Worm (Caenorhabditis elegans) whole organism, young adult: ENCODE data around the gene algn-12.

ENCODE experiments used
- B0035.1 ChIP-seq: sonication (generic microtip); optimal IDR thresholded peaks from 2 replicates; lab custom pipeline; 2016; ENCODE audit warnings: missing genetic modification characterization, mild to moderate bottlenecking, missing compliant biosample characterization, missing genotype, missing genetic modification reagents
- F37B4.10 ChIP-seq: fragments of 200-800 bp; sonication (Bioruptor generic); IDR thresholded peaks from 2 replicates; pipeline ENCODE4 v1.3.6; 2022; ENCODE audit warnings: missing genetic modification characterization, missing compliant biosample characterization
- F49E8.2 ChIP-seq: sonication (generic microtip); optimal IDR thresholded peaks from 3 replicates; lab custom pipeline; 2017; ENCODE audit warnings: missing genetic modification characterization, mild to moderate bottlenecking, missing compliant biosample characterization, antibody characterized with exemption, moderate library complexity; ENCODE audit not compliant: insufficient read depth
- Y56A3A.18 ChIP-seq: fragments of 200-800 bp; sonication (Bioruptor generic); IDR thresholded peaks from 2 replicates; pipeline ENCODE4 v1.3.6; 2022; ENCODE audit warnings: missing genetic modification reagents, missing genetic modification characterization, missing compliant biosample characterization
- Y67H2A.10 ChIP-seq: fragments of 200-800 bp; sonication (Bioruptor generic); conservative IDR thresholded peaks from 2 replicates; pipeline ENCODE4 v1.3.6; 2022; ENCODE audit warnings: missing genetic modification reagents, missing genetic modification characterization, missing compliant biosample characterization
- aptf-2 ChIP-seq: fragments of 200-800 bp; sonication (Bioruptor generic); conservative IDR thresholded peaks from 2 replicates; pipeline ENCODE4 v1.3.6; 2022; ENCODE audit warnings: missing genetic modification reagents, missing genetic modification characterization, missing compliant biosample characterization
- aptf-3 ChIP-seq: fragments of 200-800 bp; sonication (Bioruptor generic); IDR thresholded peaks from 2 replicates; pipeline ENCODE4 v1.3.6; 2022; ENCODE audit warnings: missing genetic modification characterization, missing compliant biosample characterization
- atf-7 ChIP-seq: sonication (generic microtip); optimal IDR thresholded peaks from 2 replicates; lab custom pipeline; 2017; ENCODE audit warnings: mild to moderate bottlenecking, missing genetic modification characterization, missing compliant biosample characterization
- athp-1 ChIP-seq: sonication (generic microtip); optimal IDR thresholded peaks from 2 replicates; lab custom pipeline; 2017; ENCODE audit warnings: mild to moderate bottlenecking, missing genetic modification characterization, missing compliant biosample characterization
- attf-6 ChIP-seq: fragments of 200-800 bp; sonication (Bioruptor generic); IDR thresholded peaks from 2 replicates; pipeline ENCODE4 v1.3.6; 2022; ENCODE audit warnings: missing genetic modification reagents, missing genetic modification characterization, missing compliant biosample characterization
- bed-1 ChIP-seq: fragments of 200-800 bp; sonication (Bioruptor generic); IDR thresholded peaks from 2 replicates; pipeline ENCODE4 v1.3.6; 2022; ENCODE audit warnings: missing genetic modification reagents, missing genetic modification characterization, missing compliant biosample characterization
- cebp-1 ChIP-seq, 2 experiments: fragments of 200-800 bp in 1 of 2; sonication (Bioruptor generic) in 1 of 2; sonication (generic microtip) in 1 of 2; IDR thresholded peaks in 1 of 2; optimal IDR thresholded peaks in 1 of 2; 2 replicates each; pipeline versions ENCODE4 v1.3.6 to Lab custom; 2017 to 2022; ENCODE audit warnings: missing compliant biosample characterization in 2 of 2, missing genetic modification characterization in 2 of 2, mild to moderate bottlenecking in 1 of 2, missing genetic modification reagents in 1 of 2, moderate library complexity in 1 of 2
- dox-1 ChIP-seq: fragments of 200-800 bp; sonication (Bioruptor generic); IDR thresholded peaks from 2 replicates; pipeline ENCODE4 v1.3.6; 2022; ENCODE audit warnings: missing genetic modification reagents, missing genetic modification characterization, missing compliant biosample characterization
- dpff-1 ChIP-seq: sonication (generic microtip); optimal IDR thresholded peaks from 2 replicates; lab custom pipeline; 2017; ENCODE audit warnings: mild to moderate bottlenecking, missing genetic modification characterization, missing compliant biosample characterization
- dpl-1 ChIP-seq: fragments of 150-350 bp; optimal IDR thresholded peaks from 2 replicates; lab custom pipeline; 2014; ENCODE audit warnings: missing biosample characterization, missing genetic modification reagents, missing genetic modification characterization
- egl-18 ChIP-seq: fragments of 200-800 bp; sonication (Bioruptor generic); IDR thresholded peaks from 2 replicates; pipeline ENCODE4 v1.3.6; 2022; ENCODE audit warnings: missing genetic modification reagents, missing genetic modification characterization, missing compliant biosample characterization
- hmg-1.2 ChIP-seq: fragments of 200-800 bp; sonication (Bioruptor generic); IDR thresholded peaks from 2 replicates; pipeline ENCODE4 v1.3.6; 2022; ENCODE audit warnings: missing genetic modification reagents, missing genetic modification characterization, missing compliant biosample characterization
- lin-54 ChIP-seq: fragments of 200-800 bp; sonication (Bioruptor generic); optimal IDR thresholded peaks from 2 replicates; lab custom pipeline; 2018; ENCODE audit warnings: mild to moderate bottlenecking, missing genetic modification characterization, missing compliant biosample characterization
- lsl-1 ChIP-seq: fragments of 200-800 bp; sonication (Bioruptor generic); optimal IDR thresholded peaks from 2 replicates; lab custom pipeline; 2018; ENCODE audit warnings: mild to moderate bottlenecking, missing genetic modification characterization, moderate library complexity, missing compliant biosample characterization
- madf-10 ChIP-seq: sonication (generic microtip); optimal IDR thresholded peaks from 2 replicates; lab custom pipeline; 2016; ENCODE audit warnings: mild to moderate bottlenecking, missing genetic modification characterization, missing compliant biosample characterization
- nfya-1 ChIP-seq: sonication (generic microtip); optimal IDR thresholded peaks from 2 replicates; lab custom pipeline; 2017; ENCODE audit warnings: antibody characterized with exemption, missing compliant biosample characterization, missing genetic modification characterization, borderline replicate concordance; ENCODE audit not compliant: insufficient read depth
- nhr-80 ChIP-seq: sonication (generic microtip); optimal IDR thresholded peaks from 2 replicates; lab custom pipeline; 2016; ENCODE audit warnings: missing genetic modification characterization, missing compliant biosample characterization
- repo-1 ChIP-seq: sonication (generic microtip); optimal IDR thresholded peaks from 2 replicates; lab custom pipeline; 2017; ENCODE audit warnings: mild to moderate bottlenecking, missing genetic modification characterization, missing compliant biosample characterization
- rpc-1 ChIP-seq, 2 experiments: fragments of 150-350 bp in 1 of 2; sonication (generic microtip) in 1 of 2; optimal IDR thresholded peaks; 2 replicates each; lab custom pipeline; 2014 to 2018; ENCODE audit warnings: missing biosample characterization in 1 of 2, missing genetic modification characterization in 1 of 2, missing genetic modification reagents in 1 of 2, missing genotype in 1 of 2
- snpc-3.4 ChIP-seq: sonication (generic microtip); optimal IDR thresholded peaks from 2 replicates; lab custom pipeline; 2017; ENCODE audit warnings: missing genetic modification characterization, mild to moderate bottlenecking, missing compliant biosample characterization, antibody characterized with exemption, moderate library complexity, missing genotype, missing genetic modification reagents
- snpc-4 ChIP-seq, 5 experiments: fragments of 150-350 bp in 1 of 5; sonication (generic microtip) in 4 of 5; optimal IDR thresholded peaks; 2 replicates each; lab custom pipeline; 2014 to 2018; ENCODE audit warnings: missing genetic modification characterization in 5 of 5, missing biosample characterization in 3 of 5, antibody characterized with exemption in 2 of 5, mild to moderate bottlenecking in 2 of 5, missing compliant biosample characterization in 2 of 5, missing genotype in 2 of 5, moderate library complexity in 2 of 5, missing genetic modification reagents in 1 of 5
- tbp1 ChIP-seq: fragments of 200-800 bp; sonication (Bioruptor generic); optimal IDR thresholded peaks from 2 replicates; lab custom pipeline; 2018; ENCODE audit warnings: mild to moderate bottlenecking, missing genetic modification characterization, missing compliant biosample characterization
- ztf-28 ChIP-seq: fragments of 200-800 bp; sonication (Bioruptor generic); IDR thresholded peaks from 2 replicates; pipeline ENCODE4 v1.3.6; 2022; ENCODE audit warnings: missing genetic modification reagents, missing genetic modification characterization, missing compliant biosample characterization

The algn-12 gene

ce11 chrV:8016928-8017327 lies 18.0 kb upstream of the algn-12 start, which contains the start of gene sptl-2:
sptl-2 (plus strand) TSS chrV:8017207.
- TF ChIP-seq F37B4.10 (GFP tag; lab: Robert Waterston, UW) (no peak), snpc-4 (GFP tag; optimal IDR thresholded peaks at IDR 0.05; lab: Kevin White, UChicago) (no peak), snpc-4 (tag; optimal IDR thresholded peaks at IDR 0.05; lab: Kevin White, UChicago) (no peak), ztf-28 (GFP tag; lab: Robert Waterston, UW) (no peak), nhr-80 (tag; lab: Kevin White, UChicago) (peak; percentile 31)

ce11 chrV:8017924-8018323 lies 17.0 kb upstream of the algn-12 start:
- no peak for TF ChIP-seq atf-7 (tag; lab: Kevin White, UChicago)
- no peak for TF ChIP-seq snpc-3.4
- no peak for TF ChIP-seq B0035.1 (tag; lab: Kevin White, UChicago)
- TF ChIP-seq F49E8.2 (tag; lab: Kevin White, UChicago), result no peak
- TF ChIP-seq egl-18, result no peak
- no peak for TF ChIP-seq aptf-3 (GFP tag; lab: Robert Waterston, UW)
- TF ChIP-seq dox-1 (GFP tag; lab: Robert Waterston, UW), result 0 out of 2 replicates have a peak, but pooled peaks have one; percentile 19
- TF ChIP-seq rpc-1 (optimal IDR thresholded peaks at IDR 0.05; lab: Kevin White, UChicago), result no peak
- no peak for TF ChIP-seq rpc-1 (tag; optimal IDR thresholded peaks at IDR 0.05; lab: Kevin White, UChicago)
- TF ChIP-seq athp-1 (tag; lab: Kevin White, UChicago), result no peak
- no peak for TF ChIP-seq aptf-2
- TF ChIP-seq nhr-80 (tag; lab: Kevin White, UChicago), result peak; percentile 84
- no peak for TF ChIP-seq attf-6 (GFP tag; lab: Robert Waterston, UW)
- no peak for TF ChIP-seq Y56A3A.18 (GFP tag; lab: Robert Waterston, UW)
- TF ChIP-seq repo-1, result no peak
- no peak for TF ChIP-seq tbp1 (GFP tag; lab: Kevin White, UChicago)
- no peak for TF ChIP-seq madf-10 (tag; lab: Kevin White, UChicago)
- TF ChIP-seq nfya-1 (tag; lab: Kevin White, UChicago), result no peak
- TF ChIP-seq bed-1 (GFP tag; lab: Robert Waterston, UW), result no peak
- no peak for TF ChIP-seq Y67H2A.10 (GFP tag; lab: Robert Waterston, UW)
- TF ChIP-seq cebp-1 (GFP tag; IDR thresholded peaks at IDR 0.05; lab: Robert Waterston, UW), result peak; percentile 56; the same call in 1 of the 2 replicates
- TF ChIP-seq cebp-1 (tag; optimal IDR thresholded peaks at IDR 0.05; lab: Kevin White, UChicago), result peak; percentile 72
- TF ChIP-seq lin-54 (GFP tag; lab: Kevin White, UChicago), result no peak
- TF ChIP-seq, all 124 proteins: peak for 3

DNA sequence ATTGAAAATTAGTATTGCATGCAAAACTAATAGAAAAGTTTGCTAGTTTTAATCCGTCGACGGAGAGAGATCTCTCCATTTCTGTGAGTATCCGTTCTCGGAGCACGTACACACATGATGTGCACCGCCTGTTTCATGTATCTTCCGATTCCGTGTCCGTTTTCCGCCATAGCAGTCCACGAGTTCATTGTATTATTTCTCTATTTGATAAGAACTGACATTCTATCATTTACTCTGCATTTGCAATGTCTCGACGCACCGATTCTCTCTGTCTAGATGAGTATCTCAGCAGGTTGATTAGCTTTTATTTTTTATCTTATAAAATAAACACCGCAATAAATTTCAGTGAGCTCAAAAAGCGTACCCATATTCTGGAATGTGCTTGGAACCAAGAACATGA lies 16.0 kb upstream of the algn-12 start:
- no peak for TF ChIP-seq dpl-1 (GFP tag; lab: Kevin White, UChicago)
- TF ChIP-seq nhr-80 (tag; lab: Kevin White, UChicago), result peak; percentile 57

DNA sequence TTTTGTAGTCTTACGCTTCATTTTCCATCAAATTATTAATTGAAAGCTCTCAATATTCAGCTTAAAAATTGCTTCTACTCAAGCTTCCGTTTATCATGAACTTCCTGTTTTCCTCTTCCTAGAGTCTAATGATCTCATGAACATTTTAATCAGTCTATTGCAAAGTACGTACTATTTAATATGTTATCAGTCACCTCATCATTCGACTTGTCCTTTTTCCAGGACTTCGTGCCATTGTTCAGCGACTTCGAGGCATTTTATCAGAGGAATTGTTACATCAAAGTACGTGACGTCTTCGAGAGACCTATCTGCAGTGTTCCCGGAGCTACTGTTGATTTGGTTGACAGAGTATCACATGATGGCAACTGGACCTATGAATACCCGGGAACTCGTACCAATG lies 15.1 kb upstream of the algn-12 start:
- peak; percentile 60 for TF ChIP-seq nhr-80 (tag; lab: Kevin White, UChicago)
- TF ChIP-seq dox-1 (GFP tag; lab: Robert Waterston, UW), result no peak

DNA sequence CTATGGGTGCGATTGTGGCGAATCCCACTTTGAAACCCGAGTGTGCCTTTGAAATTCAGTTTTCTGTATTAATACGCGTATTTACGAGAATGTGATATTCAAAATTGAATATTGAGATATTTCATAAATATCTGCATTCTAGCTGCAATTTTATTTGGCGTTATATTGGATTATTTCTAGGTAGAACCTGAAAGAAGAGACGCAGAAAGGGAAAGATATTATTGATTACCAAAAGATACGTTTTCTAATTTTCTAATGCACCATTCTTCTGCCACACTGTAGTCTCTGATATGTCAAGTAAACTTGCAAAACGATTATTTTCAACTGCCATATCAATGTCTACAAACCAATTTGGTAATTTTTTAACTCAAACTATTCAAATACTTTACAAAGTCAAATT lies 12.9 kb upstream of the algn-12 start, which contains the start of gene ech-3:
Gene ech-3, plus strand, starts transcription at position 178 of the 400 bp plus-strand sequence.
- peak; percentile 30; the same call in 1 of the 2 replicates for TF ChIP-seq hmg-1.2 (GFP tag; lab: Robert Waterston, UW)
- TF ChIP-seq dox-1 (GFP tag; lab: Robert Waterston, UW), result no peak
- no peak for TF ChIP-seq Y67H2A.10 (GFP tag; lab: Robert Waterston, UW)

- TF ChIP-seq lsl-1 (GFP tag; lab: Kevin White, UChicago) (peak; percentile 27), dpff-1 (tag; lab: Kevin White, UChicago) (no peak)
Measured at ce11 chrV:8024752-8025151, 10.2 kb upstream of the algn-12 start, which contains the start of gene F43H9.3. F43H9.3 (minus strand) TSS chrV:8024940.
